Worm (Caenorhabditis elegans) whole organism, L4/young adult: ENCODE data around the gene C01G6.4.

Experiments used
- W03F9.2 ChIP-seq: fragments of 150-350 bp; optimal IDR thresholded peaks from 2 replicates; lab custom pipeline; 2014; ENCODE audit warnings: missing biosample characterization, missing genetic modification characterization
- dao-5 ChIP-seq: sonication (generic microtip); optimal IDR thresholded peaks from 2 replicates; lab custom pipeline; 2016; ENCODE audit warnings: missing genotype, missing genetic modification characterization, moderate library complexity, missing compliant biosample characterization
- him-1 ChIP-seq: sonication (generic microtip); optimal IDR thresholded peaks from 2 replicates; lab custom pipeline; 2016; ENCODE audit warnings: missing genotype, missing genetic modification reagents, missing genetic modification characterization, missing compliant biosample characterization

Gene C01G6.4

DNA sequence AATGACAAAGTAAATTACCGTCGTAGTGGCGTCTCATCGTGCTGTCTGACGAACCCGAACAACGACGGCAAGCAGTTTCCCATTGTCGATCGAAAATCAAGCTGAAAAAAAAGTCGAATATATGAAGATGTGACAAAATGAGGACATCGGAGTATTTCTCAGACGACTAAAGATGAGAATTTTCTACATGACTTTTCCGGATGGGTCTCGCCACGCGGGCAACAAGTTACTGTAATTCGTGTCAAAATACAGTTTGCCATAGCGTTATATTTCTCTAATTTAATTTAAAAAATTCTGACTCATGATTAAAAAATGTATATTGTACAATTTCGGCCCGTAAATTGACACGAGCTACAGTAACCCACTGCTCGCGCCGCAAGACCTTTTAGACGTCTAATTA lies at the start of gene C01G6.4:
TSS of gene C01G6.4 (minus strand) at position 101 of the 400 bp plus-strand sequence.
- TF ChIP-seq W03F9.2 (tag; lab: Kevin White, UChicago) (no peak), dao-5 (tag; lab: Kevin White, UChicago) (no peak), him-1 (no peak)

DNA sequence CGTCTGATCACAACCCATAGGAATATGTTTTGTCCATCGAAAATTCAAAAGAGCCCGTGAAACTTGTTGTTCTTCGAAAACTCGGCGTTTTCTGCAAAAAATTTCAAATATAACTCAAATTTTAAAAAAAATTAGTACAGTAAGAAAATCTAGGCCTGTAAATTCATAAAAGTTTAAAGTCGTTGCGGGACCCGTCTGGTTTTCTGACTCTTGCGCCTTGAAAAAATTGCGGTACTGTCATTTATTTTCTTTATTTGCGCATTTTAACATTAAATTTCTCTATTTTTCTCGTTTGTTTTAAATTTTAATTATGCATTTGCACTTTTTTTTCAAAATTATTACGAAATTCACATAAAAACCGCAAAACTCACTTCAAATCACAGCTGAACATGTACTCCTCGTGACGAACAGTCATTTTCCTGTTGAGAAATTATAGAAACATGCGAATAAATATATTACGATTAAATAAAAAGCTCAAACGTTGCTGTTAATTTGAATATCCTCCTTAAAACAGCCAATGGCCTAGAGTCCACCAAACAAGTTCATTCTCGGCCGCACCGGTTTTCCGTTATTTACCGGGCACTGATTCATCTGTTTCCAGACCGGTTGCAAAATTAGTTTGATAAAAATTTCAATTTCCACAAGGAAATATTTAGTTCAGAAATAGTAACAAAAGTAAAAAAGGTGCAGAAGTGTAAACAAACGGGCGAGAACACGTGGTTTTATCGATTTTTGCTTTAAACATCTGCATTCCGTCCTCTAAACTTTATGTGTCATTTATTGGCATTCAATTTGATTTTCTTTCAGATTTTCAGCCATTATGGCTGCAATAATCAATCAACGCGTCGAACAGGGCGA lies 46.4 kb upstream of the C01G6.4 start, which contains the start of the genes csa-1 and wdfy-2:
TSS of gene csa-1 (minus strand) at position 669 of the 858 bp plus-strand sequence.
TSS of gene wdfy-2 (plus strand) at position 808 of the 858 bp plus-strand sequence.
- no peak for TF ChIP-seq W03F9.2 (tag; lab: Kevin White, UChicago)
- TF ChIP-seq him-1, result no peak
- TF ChIP-seq dao-5 (tag; lab: Kevin White, UChicago), result no peak

DNA sequence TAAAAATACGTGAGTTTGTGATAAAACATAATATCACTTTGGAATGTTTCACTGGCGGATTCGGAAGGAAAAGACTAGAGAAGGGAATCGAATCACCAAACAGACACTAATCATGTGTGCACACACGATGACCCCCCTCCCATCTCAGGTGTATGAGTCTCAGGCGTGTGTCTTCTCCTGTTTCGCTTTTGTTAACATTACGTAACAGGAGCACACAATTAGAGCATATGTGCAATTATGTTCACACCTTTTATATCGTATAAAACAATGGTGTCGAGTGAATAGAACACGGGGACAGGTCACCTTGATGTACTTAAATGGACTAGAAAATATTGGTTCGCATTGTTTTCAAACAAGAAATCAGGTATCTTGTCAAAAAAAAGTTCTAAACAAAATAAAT lies 44.0 kb upstream of the C01G6.4 start:
- TF ChIP-seq W03F9.2 (tag; lab: Kevin White, UChicago) (no peak), dao-5 (tag; lab: Kevin White, UChicago) (no peak), him-1 (no peak)

DNA sequence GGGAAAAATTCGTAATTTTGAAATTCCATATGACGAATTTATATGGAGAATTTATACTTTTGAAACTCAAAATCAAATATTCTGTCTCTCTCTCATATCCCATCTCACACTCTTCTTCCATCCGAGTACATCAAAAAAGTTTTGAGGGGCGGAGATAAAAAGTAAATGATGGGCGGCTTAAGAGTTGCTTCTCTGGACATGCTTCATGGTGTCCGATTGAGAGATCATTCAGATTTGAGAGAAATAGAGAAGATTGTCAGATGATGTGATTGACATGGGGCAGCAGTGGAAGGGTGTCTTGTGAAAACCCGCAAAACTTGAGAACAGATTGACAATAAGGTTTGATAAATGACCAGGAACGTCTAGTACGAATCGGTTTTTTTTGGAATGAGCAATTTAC lies 42.9 kb upstream of the C01G6.4 start:
- no peak for TF ChIP-seq him-1
- no peak for TF ChIP-seq dao-5 (tag; lab: Kevin White, UChicago)
- TF ChIP-seq W03F9.2 (tag; lab: Kevin White, UChicago), result no peak

DNA sequence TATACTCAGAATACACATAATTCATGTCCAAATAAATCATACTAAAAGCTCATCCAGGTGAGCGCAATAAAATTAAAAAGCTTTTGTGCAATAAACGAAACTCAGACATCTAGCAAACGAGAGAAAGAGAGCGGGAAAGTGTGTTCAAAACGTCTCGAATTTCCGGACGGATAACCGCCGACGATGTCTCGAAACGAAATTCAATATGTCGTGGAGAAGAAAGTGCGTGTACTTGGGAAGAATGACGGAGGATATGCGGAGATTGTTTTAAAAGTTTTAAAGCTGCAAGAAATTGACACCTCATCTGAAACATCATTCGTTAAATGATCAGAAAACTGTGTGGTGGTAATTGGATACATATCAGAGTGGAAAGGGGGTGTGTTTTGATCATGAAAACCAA lies 41.9 kb upstream of the C01G6.4 start:
- TF ChIP-seq W03F9.2 (tag; lab: Kevin White, UChicago), result no peak

DNA sequence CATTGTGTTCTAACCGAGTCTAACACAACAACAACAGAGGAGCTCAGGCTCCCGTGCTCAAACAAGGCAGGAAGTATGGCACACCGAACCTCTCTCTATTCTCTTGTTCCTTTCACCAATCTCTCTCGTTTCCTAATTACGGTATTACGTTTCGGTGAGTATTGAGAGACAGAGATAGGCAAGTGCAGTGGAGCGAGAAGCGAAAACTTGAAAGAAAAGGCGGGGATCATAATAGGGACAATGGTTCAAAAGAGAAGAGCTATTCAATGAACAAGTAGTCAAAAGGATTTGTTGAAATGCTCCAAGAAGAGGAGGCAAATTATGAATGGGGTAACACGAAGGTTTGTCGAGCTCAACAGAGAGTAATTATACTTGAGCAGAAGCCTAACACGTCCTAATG lies 40.5 kb upstream of the C01G6.4 start:
- TF ChIP-seq dao-5 (tag; lab: Kevin White, UChicago) (no peak), him-1 (no peak), W03F9.2 (tag; lab: Kevin White, UChicago) (no peak)

DNA sequence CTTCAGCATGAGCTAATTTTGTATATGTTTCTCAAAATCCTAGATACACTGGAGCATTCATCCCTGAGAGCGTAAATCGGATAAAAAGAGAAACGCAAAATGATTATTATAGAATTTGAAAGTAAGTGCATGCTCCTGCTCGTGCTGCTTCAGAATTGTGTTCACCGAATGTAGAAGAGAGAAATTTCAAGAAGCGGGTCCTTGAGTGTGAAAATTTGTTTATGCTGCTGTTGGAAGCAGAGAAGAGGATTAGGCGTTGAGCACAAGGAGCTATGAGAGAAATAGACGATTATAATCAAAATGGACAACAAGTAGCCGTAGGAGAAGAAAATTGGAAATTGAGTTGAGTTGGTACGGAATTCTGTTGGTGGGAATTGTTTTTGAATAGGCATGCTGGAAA lies 38.9 kb upstream of the C01G6.4 start:
- TF ChIP-seq W03F9.2 (tag; lab: Kevin White, UChicago) (no peak), dao-5 (tag; lab: Kevin White, UChicago) (no peak), him-1 (no peak)

DNA sequence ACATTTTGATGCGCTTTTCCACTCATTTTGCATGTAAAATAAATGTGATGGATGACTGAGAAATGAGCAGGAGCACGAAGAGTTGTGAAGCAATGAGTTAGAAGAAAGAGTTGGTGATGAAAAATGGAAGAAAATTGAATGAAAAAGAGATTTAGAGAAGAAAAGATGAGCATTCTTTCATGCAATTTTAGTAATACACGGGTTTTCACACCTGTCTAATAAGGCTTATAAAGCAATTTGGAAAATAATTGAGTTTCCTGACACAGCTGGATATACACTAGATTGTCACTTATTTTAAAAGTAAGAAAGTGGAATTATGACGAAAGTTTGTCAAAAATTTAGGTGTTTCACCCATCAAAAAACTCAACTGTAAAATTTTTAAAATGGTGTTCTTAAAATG lies 38.0 kb upstream of the C01G6.4 start:
- no peak for TF ChIP-seq dao-5 (tag; lab: Kevin White, UChicago)
- TF ChIP-seq W03F9.2 (tag; lab: Kevin White, UChicago), result no peak
- TF ChIP-seq him-1, result no peak

DNA sequence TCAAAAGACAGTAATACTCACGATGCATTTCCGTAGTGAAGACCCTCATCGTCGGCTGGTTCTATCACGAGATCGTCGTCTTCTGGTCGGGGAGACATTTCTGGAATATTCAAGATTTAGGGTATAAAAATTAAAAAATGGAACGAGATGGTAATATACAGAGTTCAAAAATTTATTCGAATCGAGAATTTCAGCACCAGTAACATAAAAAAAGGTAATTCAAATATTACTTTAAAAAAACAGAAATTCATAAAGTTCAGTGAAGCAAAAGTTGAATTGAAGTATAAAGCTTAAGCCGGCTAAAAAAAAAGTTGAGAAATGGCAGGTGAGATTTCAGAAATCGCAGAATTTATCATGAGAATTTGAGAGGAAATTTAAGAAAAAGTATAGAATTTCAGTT lies 37.4 kb upstream of the C01G6.4 start, which contains the start of gene cam-1:
TSS of gene cam-1 (minus strand) at position 101 of the 400 bp plus-strand sequence.
- TF ChIP-seq dao-5 (tag; lab: Kevin White, UChicago) (no peak), him-1 (no peak), W03F9.2 (tag; lab: Kevin White, UChicago) (no peak)

DNA sequence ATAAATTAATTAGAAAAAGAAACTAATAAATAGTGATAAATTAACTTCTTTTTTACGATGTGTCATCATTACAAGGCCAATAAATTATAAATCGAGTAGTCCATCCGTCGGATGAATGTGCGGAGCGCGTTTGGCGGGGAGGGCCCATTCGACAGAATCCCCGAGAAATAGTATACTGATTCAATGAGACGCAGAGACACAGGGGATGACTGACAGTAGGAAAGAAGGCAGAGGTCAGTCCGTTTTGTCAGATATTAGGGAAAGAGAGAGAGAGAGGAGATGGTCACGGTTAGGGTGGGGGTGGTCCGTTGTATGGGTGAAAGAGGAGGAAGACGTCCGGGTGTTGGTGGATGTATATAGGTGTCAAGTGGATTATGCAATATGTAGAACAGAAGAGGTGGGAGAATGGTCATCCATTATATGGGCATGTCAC lies 35.8 kb upstream of the C01G6.4 start:
- no peak for TF ChIP-seq dao-5 (tag; lab: Kevin White, UChicago)
- no peak for TF ChIP-seq W03F9.2 (tag; lab: Kevin White, UChicago)
- no peak for TF ChIP-seq him-1

DNA sequence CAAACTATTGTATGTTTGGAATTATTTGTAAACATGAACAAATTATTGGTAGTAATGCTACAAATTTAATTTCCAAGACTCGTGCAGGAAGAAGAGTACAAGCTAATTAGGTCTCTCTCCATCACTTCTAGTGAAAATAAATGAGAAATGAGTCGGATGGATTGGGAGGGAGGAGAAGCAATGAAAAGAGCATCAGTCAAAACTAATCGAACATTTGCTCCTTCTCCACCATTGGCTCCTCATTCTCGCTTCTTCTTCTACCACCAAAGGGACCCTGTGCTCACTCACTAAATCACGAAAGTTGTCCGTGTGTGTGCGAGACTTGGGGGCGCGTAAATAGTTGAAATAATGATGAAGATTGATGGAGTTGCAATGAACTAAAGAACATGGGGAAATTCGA lies 34.0 kb upstream of the C01G6.4 start:
- TF ChIP-seq dao-5 (tag; lab: Kevin White, UChicago) (no peak), W03F9.2 (tag; lab: Kevin White, UChicago) (no peak), him-1 (no peak)

DNA sequence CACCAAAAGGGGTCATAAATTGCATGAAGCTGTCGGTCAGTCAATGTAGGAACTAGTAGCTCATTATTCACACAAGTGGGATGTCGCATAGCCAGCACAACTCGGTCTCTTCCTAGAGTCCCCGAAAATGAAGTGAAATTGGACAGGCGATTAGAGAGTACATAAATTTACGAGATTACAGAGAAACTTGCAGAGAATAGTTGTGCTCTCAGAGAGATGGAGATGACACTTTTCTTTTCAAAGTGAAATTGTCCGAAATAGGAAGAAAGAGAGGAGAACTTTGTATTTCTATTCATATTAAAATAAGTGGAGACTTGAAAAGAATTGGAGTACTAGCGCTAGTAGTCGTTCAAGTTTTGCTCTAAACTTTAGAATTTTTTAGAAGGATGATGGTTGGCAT lies 32.7 kb upstream of the C01G6.4 start:
- TF ChIP-seq W03F9.2 (tag; lab: Kevin White, UChicago) (no peak), dao-5 (tag; lab: Kevin White, UChicago) (no peak), him-1 (no peak)

DNA sequence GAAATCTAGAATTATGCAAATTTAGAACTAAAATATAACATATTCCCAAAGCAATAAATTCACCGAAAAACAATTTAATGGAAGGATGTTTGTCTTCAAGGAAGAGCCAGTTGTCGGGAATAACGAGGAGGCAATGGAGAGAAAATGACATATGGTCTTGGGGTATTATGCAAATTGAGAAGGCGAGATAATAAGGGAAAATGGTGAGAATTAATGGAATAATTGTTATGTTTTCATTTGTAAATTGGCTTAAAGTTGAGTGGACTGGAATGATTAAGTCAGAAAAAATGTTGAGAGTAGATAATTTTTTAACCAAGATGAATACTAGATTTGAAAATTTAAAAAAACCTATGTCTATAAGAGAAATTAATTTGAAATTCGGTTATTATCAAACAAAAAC lies 32.0 kb upstream of the C01G6.4 start:
- TF ChIP-seq him-1, result no peak
- no peak for TF ChIP-seq W03F9.2 (tag; lab: Kevin White, UChicago)

DNA sequence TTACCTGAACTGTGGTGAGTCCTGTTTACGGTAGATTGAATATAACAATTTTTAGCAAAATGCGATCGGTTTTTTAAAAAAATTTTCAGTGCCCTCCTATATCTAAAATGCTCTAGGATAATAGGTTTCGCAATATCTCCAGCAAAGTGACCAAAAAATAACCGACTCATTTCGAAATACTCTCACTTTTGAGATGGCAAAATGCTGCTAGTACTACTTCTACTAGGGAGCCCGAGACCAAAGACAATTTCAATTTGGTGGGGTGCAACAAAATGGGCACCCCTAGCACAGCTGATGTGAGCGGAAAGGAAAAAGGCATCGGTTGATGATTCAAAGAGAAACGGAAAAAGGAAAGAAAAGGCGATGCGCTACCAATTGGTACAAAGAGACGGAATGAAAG lies 30.7 kb upstream of the C01G6.4 start:
- TF ChIP-seq dao-5 (tag; lab: Kevin White, UChicago) (no peak), him-1 (no peak), W03F9.2 (tag; lab: Kevin White, UChicago) (no peak)

DNA sequence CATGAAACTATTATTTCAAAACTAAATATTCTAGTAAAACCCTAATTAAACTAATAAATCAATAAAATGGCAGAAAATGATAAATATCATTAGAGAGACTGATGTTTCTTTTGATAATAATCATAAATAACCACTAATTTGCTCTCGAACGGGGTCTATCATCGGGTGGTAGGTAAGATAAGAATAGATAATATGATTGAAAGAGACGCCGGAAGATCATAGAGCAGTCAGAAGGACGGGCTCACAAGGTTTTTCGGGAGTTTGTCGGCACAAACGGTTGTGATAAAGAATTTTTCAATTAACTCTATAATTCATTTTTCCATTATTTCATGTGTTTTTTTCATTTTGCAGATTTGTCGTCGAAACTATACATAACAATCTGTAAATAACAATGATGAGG lies 28.2 kb upstream of the C01G6.4 start:
- TF ChIP-seq dao-5 (tag; lab: Kevin White, UChicago), result no peak
- no peak for TF ChIP-seq W03F9.2 (tag; lab: Kevin White, UChicago)
- no peak for TF ChIP-seq him-1
